Worm (Caenorhabditis elegans): ENCODE measurements around the gene mac-1.

- TF ChIP-seq snpc-4 (tag; optimal IDR thresholded peaks at IDR 0.05) (no peak), unc-62 (GFP tag; optimal IDR thresholded peaks at IDR 0.05) (no peak), unc-39 (tag; optimal IDR thresholded peaks at IDR 0.05) (no peak)
These were observed 49.9 kb downstream of the mac-1 start, which contains the start of gene Y48C3A.5 for ce11 chrII:13270776-13271175.

Measured in whole organism, mixed stage, embryonic.